Worm (Caenorhabditis elegans) whole organism, L2 larva: ENCODE measurements around the gene arrd-3.

Experiments used
- ZK546.5 ChIP-seq: sonication (generic microtip); optimal IDR thresholded peaks from 2 replicates; lab custom pipeline; 2017; ENCODE audit warnings: missing biosample characterization, missing genetic modification characterization
- ama-1 ChIP-seq: fragments of 150-350 bp; optimal IDR thresholded peaks from 2 replicates; lab custom pipeline; 2018; ENCODE audit warnings: inconsistent platforms
- unc-55 ChIP-seq: fragments of 150-350 bp; sonication (generic microtip); optimal IDR thresholded peaks from 3 replicates; lab custom pipeline; 2014; ENCODE audit warnings: missing biosample characterization, missing genetic modification reagents, missing genetic modification characterization
- unc-62 ChIP-seq: fragments of 150-350 bp; optimal IDR thresholded peaks from 2 replicates; lab custom pipeline; 2014; ENCODE audit warnings: missing biosample characterization, missing genetic modification reagents, missing genetic modification characterization
- ztf-11 ChIP-seq: sonication (generic microtip); optimal IDR thresholded peaks from 2 replicates; lab custom pipeline; 2017; ENCODE audit warnings: missing biosample characterization, missing genetic modification characterization

DNA sequence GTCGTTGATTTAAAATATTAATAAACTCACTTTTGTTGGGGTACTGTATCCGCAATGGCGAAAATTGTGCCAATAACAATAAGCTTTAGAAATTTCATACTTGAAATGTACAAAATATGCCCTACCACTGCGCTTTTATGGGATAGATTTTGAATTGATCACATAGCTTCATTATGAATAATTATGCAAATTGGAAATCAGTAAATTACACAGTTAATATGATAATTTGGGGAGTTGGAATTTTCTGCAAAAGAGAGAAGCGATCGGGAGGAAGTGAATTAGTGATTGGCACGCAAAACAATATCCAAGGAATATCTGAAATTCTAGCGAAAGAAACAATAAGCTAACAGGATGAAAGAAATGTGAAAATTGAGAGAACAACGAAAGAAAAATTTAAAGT, 13.7 kb downstream of the arrd-3 start, which contains the start of gene M176.10:
- TF ChIP-seq unc-55 (no peak), ZK546.5 (tag; lab: Kevin White, UChicago) (no peak), unc-62 (GFP tag; lab: Kevin White, UChicago) (no peak), ztf-11 (tag; lab: Kevin White, UChicago) (no peak), ama-1 (lab: Kevin White, UChicago) (no peak)
